Fruit fly (Drosophila melanogaster) whole organism, embryonic: Measurements from ENCODE around the gene CG33796.
A peak's percentile ranks its signal among the peaks of the same experiment; 100 is the strongest.

ENCODE experiments used
- Awh ChIP-seq: fragments of 200-800 bp; sonication (Bioruptor generic); IDR thresholded peaks from 2 replicates; pipeline ENCODE4, ENCODE4 v1.3.6; 2022; ENCODE audit warnings: missing biosample characterization, missing genetic modification characterization
- CG10147 ChIP-seq: fragments of 200-800 bp; sonication (Bioruptor generic); optimal IDR thresholded peaks from 2 replicates; lab custom pipeline; 2019; ENCODE audit warnings: missing biosample characterization, mild to moderate bottlenecking, missing genetic modification characterization, moderate library complexity
- CG10543 ChIP-seq: fragments of 200-800 bp; sonication (Bioruptor generic); optimal IDR thresholded peaks from 3 replicates; lab custom pipeline; 2017; ENCODE audit warnings: missing biosample characterization, mild to moderate bottlenecking, missing genetic modification characterization, moderate library complexity
- CG10959 ChIP-seq: fragments of 200-800 bp; sonication (Bioruptor generic); IDR thresholded peaks from 2 replicates; pipeline ENCODE4 v1.3.6; 2022; ENCODE audit warnings: missing biosample characterization, missing genetic modification characterization
- CG11456 ChIP-seq: fragments of 200-800 bp; sonication (Bioruptor generic); IDR thresholded peaks from 3 replicates; pipeline ENCODE4 v1.3.6; 2022; ENCODE audit warnings: missing biosample characterization, missing genetic modification characterization
- CG12104 ChIP-seq: fragments of 200-800 bp; sonication (Bioruptor generic); optimal IDR thresholded peaks from 3 replicates; lab custom pipeline; 2016; ENCODE audit warnings: missing biosample characterization, missing genetic modification characterization
- CG16863 ChIP-seq: fragments of 200-800 bp; sonication (Bioruptor generic); optimal IDR thresholded peaks from 3 replicates; lab custom pipeline; 2016; ENCODE audit warnings: missing biosample characterization, missing genetic modification characterization
- CG17385 ChIP-seq: fragments of 200-800 bp; sonication (Bioruptor generic); optimal IDR thresholded peaks from 3 replicates; lab custom pipeline; 2018; ENCODE audit warnings: missing biosample characterization, mild to moderate bottlenecking, missing genetic modification characterization
- CG2889 ChIP-seq: fragments of 200-800 bp; sonication (Bioruptor generic); IDR thresholded peaks from 3 replicates; pipeline ENCODE4 v1.3.6; 2022; ENCODE audit warnings: missing biosample characterization, missing genetic modification characterization
- CG31388 ChIP-seq: fragments of 200-800 bp; sonication (Bioruptor generic); optimal IDR thresholded peaks from 2 replicates; lab custom pipeline; 2016; ENCODE audit warnings: missing biosample characterization, missing genetic modification characterization
- CG32767 ChIP-seq: fragments of 200-800 bp; sonication (Bioruptor generic); IDR thresholded peaks from 2 replicates; pipeline ENCODE4 v1.3.6; 2022; ENCODE audit warnings: missing biosample characterization, missing genetic modification characterization
- CG3726 ChIP-seq: fragments of 200-800 bp; sonication (Bioruptor generic); IDR thresholded peaks from 3 replicates; pipeline ENCODE4, ENCODE4 v1.3.6; 2022; ENCODE audit warnings: missing biosample characterization, missing genetic modification characterization
- CG4328 ChIP-seq: fragments of 200-800 bp; sonication (Bioruptor generic); optimal IDR thresholded peaks from 3 replicates; lab custom pipeline; 2017; ENCODE audit warnings: missing biosample characterization, missing genetic modification reagents, missing genetic modification characterization
- CG4730 ChIP-seq: fragments of 200-800 bp; sonication (Bioruptor generic); IDR thresholded peaks from 2 replicates; pipeline ENCODE4 v1.3.6; 2022; ENCODE audit warnings: missing biosample characterization, missing genetic modification characterization
- CG6854 ChIP-seq: fragments of 200-800 bp; sonication (Bioruptor generic); optimal IDR thresholded peaks from 3 replicates; lab custom pipeline; 2017; ENCODE audit warnings: missing biosample characterization, mild to moderate bottlenecking, missing genetic modification characterization
- CG7372 ChIP-seq: fragments of 200-800 bp; sonication (Bioruptor generic); IDR thresholded peaks from 2 replicates; pipeline ENCODE4 v1.3.6; 2022; ENCODE audit warnings: missing biosample characterization, missing genetic modification characterization
- CG7839 ChIP-seq: fragments of 200-800 bp; sonication (Bioruptor generic); optimal IDR thresholded peaks from 3 replicates; lab custom pipeline; 2018; ENCODE audit warnings: missing biosample characterization, mild to moderate bottlenecking, missing genetic modification characterization, moderate library complexity
- CG8944 ChIP-seq: fragments of 200-800 bp; sonication (Bioruptor generic); optimal IDR thresholded peaks from 3 replicates; lab custom pipeline; 2016; ENCODE audit warnings: missing biosample characterization, missing genetic modification characterization
- CHES-1-like ChIP-seq: fragments of 200-800 bp; sonication (Bioruptor generic); optimal IDR thresholded peaks from 2 replicates; lab custom pipeline; 2016; ENCODE audit warnings: missing biosample characterization, missing genetic modification characterization
- Doc3 ChIP-seq: fragments of 200-800 bp; sonication (Bioruptor generic); IDR thresholded peaks from 3 replicates; pipeline ENCODE4 v1.3.6; 2022; ENCODE audit warnings: missing biosample characterization, missing genetic modification characterization; ENCODE audit not compliant: partially characterized antibody
- Dref ChIP-seq: fragments of 200-800 bp; sonication (Bioruptor generic); IDR thresholded peaks from 2 replicates; pipeline ENCODE4 v1.3.6; 2022; ENCODE audit warnings: missing biosample characterization, missing genetic modification characterization
- Gug ChIP-seq: fragments of 200-800 bp; sonication (Bioruptor generic); IDR thresholded peaks from 4 replicates; pipeline ENCODE4 v1.3.6; 2022; ENCODE audit warnings: missing biosample characterization, missing genetic modification characterization
- H15 ChIP-seq: fragments of 200-800 bp; sonication (Bioruptor generic); IDR thresholded peaks from 3 replicates; pipeline ENCODE4 v1.3.6; 2022; ENCODE audit warnings: missing biosample characterization, missing genetic modification characterization
- HLH3B ChIP-seq: fragments of 200-800 bp; sonication (Bioruptor generic); IDR thresholded peaks from 2 replicates; pipeline ENCODE4 v1.3.6; 2022; ENCODE audit warnings: missing biosample characterization, missing genetic modification characterization
- HLH4C ChIP-seq: fragments of 200-800 bp; sonication (Bioruptor generic); IDR thresholded peaks from 3 replicates; pipeline ENCODE4 v1.3.6; 2022; ENCODE audit warnings: missing biosample characterization, missing genetic modification characterization; ENCODE audit not compliant: partially characterized antibody
- HmgZ ChIP-seq: fragments of 200-800 bp; sonication (Bioruptor generic); optimal IDR thresholded peaks from 2 replicates; lab custom pipeline; 2018; ENCODE audit warnings: missing biosample characterization, mild to moderate bottlenecking, missing genetic modification characterization
- Kr ChIP-seq: fragments of 200-800 bp; sonication (Bioruptor generic); optimal IDR thresholded peaks from 2 replicates; lab custom pipeline; 2017; ENCODE audit warnings: missing biosample characterization, mild to moderate bottlenecking, missing genetic modification characterization
- Mad ChIP-seq: fragments of 200-800 bp; sonication (Bioruptor generic); optimal IDR thresholded peaks from 2 replicates; lab custom pipeline; 2016; ENCODE audit warnings: missing biosample characterization, missing genetic modification characterization
- NfI ChIP-seq: fragments of 200-800 bp; sonication (Bioruptor generic); optimal IDR thresholded peaks from 3 replicates; lab custom pipeline; 2018; ENCODE audit warnings: missing biosample characterization, mild to moderate bottlenecking, missing genetic modification characterization, moderate library complexity
- Sin3A ChIP-seq: fragments of >200 bp; optimal IDR thresholded peaks from 2 replicates; lab custom pipeline; 2018
- Sry-δ ChIP-seq: fragments of 200-800 bp; sonication (Bioruptor generic); optimal IDR thresholded peaks from 2 replicates; lab custom pipeline; 2016; ENCODE audit warnings: missing biosample characterization, missing genetic modification characterization
- ap ChIP-seq: fragments of 200-800 bp; sonication (Bioruptor generic); IDR thresholded peaks from 2 replicates; pipeline ENCODE4 v1.3.6; 2022; ENCODE audit warnings: missing biosample characterization, missing genetic modification characterization
- ase ChIP-seq: fragments of 200-800 bp; sonication (Bioruptor generic); IDR thresholded peaks from 3 replicates; pipeline ENCODE4 v1.3.6; 2022; ENCODE audit warnings: missing biosample characterization, missing genetic modification characterization
- az2 ChIP-seq: fragments of 200-800 bp; sonication (Bioruptor generic); optimal IDR thresholded peaks from 3 replicates; lab custom pipeline; 2016; ENCODE audit warnings: missing biosample characterization, missing genetic modification characterization
- bbx ChIP-seq: fragments of 200-800 bp; sonication (Bioruptor generic); IDR thresholded peaks from 2 replicates; pipeline ENCODE4 v1.3.6; 2022; ENCODE audit warnings: missing biosample characterization, missing genetic modification characterization; ENCODE audit not compliant: partially characterized antibody
- btn ChIP-seq: fragments of 200-800 bp; sonication (Bioruptor generic); optimal IDR thresholded peaks from 2 replicates; lab custom pipeline; 2016; ENCODE audit warnings: missing biosample characterization, missing genetic modification characterization
- cg ChIP-seq: fragments of 200-800 bp; sonication (Bioruptor generic); optimal IDR thresholded peaks from 3 replicates; lab custom pipeline; 2019; ENCODE audit warnings: missing biosample characterization, mild to moderate bottlenecking, missing genetic modification characterization, moderate library complexity
- ci ChIP-seq: fragments of 200-800 bp; sonication (Bioruptor generic); IDR thresholded peaks from 3 replicates; pipeline ENCODE4 v1.3.6; 2022; ENCODE audit warnings: missing biosample characterization, missing genetic modification characterization
- esg ChIP-seq: fragments of 200-800 bp; sonication (Bioruptor generic); conservative IDR thresholded peaks from 2 replicates; pipeline ENCODE4 v1.3.6; 2022; ENCODE audit warnings: missing biosample characterization, missing genetic modification characterization
- fd64A ChIP-seq: fragments of 200-800 bp; sonication (Bioruptor generic); optimal IDR thresholded peaks from 3 replicates; lab custom pipeline; 2018; ENCODE audit warnings: missing biosample characterization, mild to moderate bottlenecking, missing genetic modification characterization
- fru ChIP-seq: fragments of >200 bp; optimal IDR thresholded peaks from 2 replicates; lab custom pipeline; 2017
- hth ChIP-seq: fragments of >200 bp; optimal IDR thresholded peaks from 2 replicates; lab custom pipeline; 2017; ENCODE audit warnings: inconsistent platforms
- jigr1 ChIP-seq: fragments of 200-800 bp; sonication (Bioruptor generic); IDR thresholded peaks from 3 replicates; pipeline ENCODE4 v1.3.6; 2022; ENCODE audit warnings: missing biosample characterization, missing genetic modification characterization
- kay ChIP-seq: fragments of 200-800 bp; sonication (Bioruptor generic); optimal IDR thresholded peaks from 2 replicates; lab custom pipeline; 2016; ENCODE audit warnings: missing biosample characterization, missing genetic modification characterization
- nerfin-1 ChIP-seq: fragments of 200-800 bp; sonication (Bioruptor generic); optimal IDR thresholded peaks from 3 replicates; lab custom pipeline; 2019; ENCODE audit warnings: missing biosample characterization, mild to moderate bottlenecking, missing genetic modification characterization, moderate library complexity
- onecut ChIP-seq: fragments of 200-800 bp; sonication (Bioruptor generic); IDR thresholded peaks from 2 replicates; pipeline ENCODE4 v1.3.6; 2022; ENCODE audit warnings: missing biosample characterization, missing genetic modification characterization
- pita ChIP-seq: fragments of 200-800 bp; sonication (Bioruptor generic); optimal IDR thresholded peaks from 2 replicates; lab custom pipeline; 2017; ENCODE audit warnings: missing biosample characterization, mild to moderate bottlenecking, missing genetic modification characterization
- repo ChIP-seq: fragments of 200-800 bp; sonication (Bioruptor generic); optimal IDR thresholded peaks from 2 replicates; lab custom pipeline; 2016; ENCODE audit warnings: missing biosample characterization, missing genetic modification characterization
- slbo ChIP-seq: fragments of 200-800 bp; sonication (Bioruptor generic); IDR thresholded peaks from 2 replicates; pipeline ENCODE4 v1.3.6; 2022; ENCODE audit warnings: missing biosample characterization, missing genetic modification characterization
- tin ChIP-seq: fragments of 200-800 bp; sonication (Bioruptor generic); optimal IDR thresholded peaks from 3 replicates; lab custom pipeline; 2016; ENCODE audit warnings: missing biosample characterization, missing genetic modification characterization
- ttk ChIP-seq: fragments of 200-800 bp; sonication (Bioruptor generic); IDR thresholded peaks from 2 replicates; pipeline ENCODE4 v2.1.2; 2022; ENCODE audit warnings: missing biosample characterization, missing genetic modification characterization
- vvl ChIP-seq: fragments of 200-800 bp; sonication (Bioruptor generic); IDR thresholded peaks from 2 replicates; pipeline ENCODE4 v1.3.6; 2022; ENCODE audit warnings: missing biosample characterization, missing genetic modification characterization

Gene CG33796

DNA sequence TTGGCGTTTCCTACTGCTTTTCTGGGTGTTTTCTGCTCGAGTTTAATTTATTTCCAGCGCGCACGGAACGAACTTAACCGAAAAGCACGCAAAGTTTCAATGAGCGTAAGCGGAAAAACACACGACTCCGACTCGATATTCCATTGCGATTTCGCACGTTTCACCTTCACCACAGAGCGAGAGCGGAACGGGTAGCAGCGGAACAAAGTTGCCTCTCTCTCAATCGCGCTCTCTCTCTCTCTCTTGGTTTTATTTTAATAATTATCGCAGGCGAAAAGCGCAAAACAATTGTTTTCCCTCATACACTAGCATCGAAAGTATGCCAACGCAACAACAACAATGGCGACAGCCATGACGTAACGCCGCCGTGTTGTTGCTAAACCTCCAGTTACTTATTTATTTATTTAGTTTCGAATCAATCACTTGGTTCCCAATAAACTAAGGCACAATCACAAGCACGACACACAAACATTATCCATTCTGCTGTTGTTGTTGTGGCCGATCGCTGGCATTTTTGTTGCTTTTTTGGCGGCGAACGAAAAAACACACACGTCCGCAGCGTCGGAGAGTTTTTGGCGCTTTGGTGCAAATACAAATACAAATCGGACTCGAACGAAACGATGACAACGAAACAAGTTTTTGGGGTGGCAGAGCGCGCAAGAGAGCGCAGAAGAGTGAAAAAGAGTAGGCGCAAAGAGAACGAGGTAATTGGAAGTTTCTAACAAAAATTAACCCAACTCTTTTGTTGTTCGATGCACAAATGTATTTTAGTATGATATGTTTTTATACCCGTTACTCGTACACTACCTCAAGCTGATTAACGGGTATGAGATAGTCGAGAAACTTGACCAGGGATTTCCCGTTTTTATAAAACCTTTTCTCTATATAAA is 5.5 kb downstream of the CG33796 start, which contains the start of gene CG5151:
TSS of gene CG5151 (minus strand) at position 552 of the 890 bp plus-strand sequence.
- TF ChIP-seq ci (GFP tag; lab: Robert Waterston, UW) (peak; percentile 68), Gug (GFP tag; lab: Robert Waterston, UW) (no peak), CG32767 (no peak), HLH4C (peak; percentile 97), CG10147 (GFP tag; lab: Kevin White, UChicago) (no peak), hth (lab: Kevin White, UChicago) (no peak), CG8944 (GFP tag; lab: Kevin White, UChicago) (no peak), HLH3B (GFP tag; lab: Robert Waterston, UW) (no peak), fd64A (GFP tag; lab: Kevin White, UChicago) (no peak), CG10543 (GFP tag; lab: Kevin White, UChicago) (peak; percentile 75), kay (GFP tag; lab: Kevin White, UChicago) (no peak), pita (GFP tag; lab: Kevin White, UChicago) (no peak), CG11456 (GFP tag; lab: Robert Waterston, UW) (no peak), slbo (GFP tag; lab: Robert Waterston, UW) (peak; percentile 17; the same call in 1 of the 2 replicates), Sry-δ (GFP tag; lab: Kevin White, UChicago) (no peak), CG7839 (tag; lab: Kevin White, UChicago) (peak; percentile 30), onecut (GFP tag; lab: Robert Waterston, UW) (no peak), ttk (no peak), tin (GFP tag; lab: Kevin White, UChicago) (no peak), CG12104 (GFP tag; lab: Kevin White, UChicago) (no peak), az2 (GFP tag; lab: Kevin White, UChicago) (no peak), CG3726 (no peak), Doc3 (peak; percentile 44; the same call in 1 of the 3 replicates), HmgZ (tag; lab: Kevin White, UChicago) (no peak), CG6854 (GFP tag; lab: Kevin White, UChicago) (no peak), Sin3A (no peak), Awh (GFP tag; lab: Robert Waterston, UW) (no peak), CG2889 (no peak), CG31388 (no peak), H15 (no peak), bbx (GFP tag; lab: Robert Waterston, UW) (peak; percentile 82), esg (no peak), NfI (no peak), Mad (GFP tag; lab: Kevin White, UChicago) (no peak), CG10959 (GFP tag; lab: Robert Waterston, UW) (no peak), CG7372 (no peak), btn (GFP tag; lab: Kevin White, UChicago) (no peak), Dref (no peak), Kr (no peak), CG4730 (GFP tag; lab: Robert Waterston, UW) (no peak), cg (GFP tag; lab: Kevin White, UChicago) (peak; percentile 70), repo (GFP tag; lab: Kevin White, UChicago) (no peak), ase (GFP tag; lab: Robert Waterston, UW) (no peak), CG16863 (GFP tag; lab: Kevin White, UChicago) (no peak), CG4328 (no peak), CG17385 (GFP tag; lab: Kevin White, UChicago) (peak; percentile 13), vvl (GFP tag; lab: Robert Waterston, UW) (peak; percentile 41), CHES-1-like (GFP tag; lab: Kevin White, UChicago) (peak; percentile 13), fru (no peak), ap (GFP tag; lab: Robert Waterston, UW) (no peak), jigr1 (GFP tag; lab: Robert Waterston, UW) (no peak), nerfin-1 (tag; lab: Kevin White, UChicago) (no peak)
